Fruit fly (Drosophila melanogaster) whole organism, pupa: ENCODE data around the gene Pburs.

Source experiments
- CG14655 ChIP-seq: fragments of 200-800 bp; sonication (Bioruptor generic); optimal IDR thresholded peaks from 3 replicates; lab custom pipeline; 2017; ENCODE audit warnings: mild to moderate bottlenecking, missing biosample characterization, missing genetic modification reagents, missing genetic modification characterization
- CG15710 ChIP-seq: fragments of 200-800 bp; sonication (Bioruptor generic); optimal IDR thresholded peaks from 2 replicates; lab custom pipeline; 2018; ENCODE audit warnings: missing biosample characterization, mild to moderate bottlenecking, missing genetic modification characterization, moderate library complexity
- CG17806 ChIP-seq: fragments of 200-800 bp; sonication (Bioruptor generic); optimal IDR thresholded peaks from 2 replicates; lab custom pipeline; 2018; ENCODE audit warnings: missing biosample characterization, mild to moderate bottlenecking, missing genetic modification characterization, moderate library complexity
- CG8301 ChIP-seq: fragments of 200-800 bp; sonication (Bioruptor generic); optimal IDR thresholded peaks from 2 replicates; lab custom pipeline; 2018; ENCODE audit warnings: missing biosample characterization, mild to moderate bottlenecking, missing genetic modification characterization
- CG9948 ChIP-seq: fragments of 200-800 bp; sonication (Bioruptor generic); optimal IDR thresholded peaks from 2 replicates; lab custom pipeline; 2018; ENCODE audit warnings: missing biosample characterization, mild to moderate bottlenecking, missing genetic modification characterization, moderate library complexity
- D1 ChIP-seq: fragments of 200-800 bp; sonication (Bioruptor generic); optimal IDR thresholded peaks from 2 replicates; lab custom pipeline; 2018; ENCODE audit warnings: missing biosample characterization, mild to moderate bottlenecking, missing genetic modification characterization, moderate library complexity
- EcR ChIP-seq: fragments of 200-800 bp; sonication (Bioruptor generic); optimal IDR thresholded peaks from 3 replicates; lab custom pipeline; 2019; ENCODE audit warnings: missing biosample characterization, missing genetic modification characterization, mild to moderate bottlenecking, moderate library complexity, missing genetic modification reagents
- Ets98B ChIP-seq: fragments of 200-800 bp; sonication (Bioruptor generic); IDR thresholded peaks from 2 replicates; pipeline ENCODE4 v1.3.6; 2022; ENCODE audit warnings: missing biosample characterization, missing genetic modification characterization
- Pif1A ChIP-seq: fragments of 200-800 bp; sonication (Bioruptor generic); optimal IDR thresholded peaks from 3 replicates; lab custom pipeline; 2016; ENCODE audit warnings: missing biosample characterization, missing genetic modification characterization
- Pif1B ChIP-seq: fragments of 200-800 bp; sonication (Bioruptor generic); optimal IDR thresholded peaks from 3 replicates; lab custom pipeline; 2016; ENCODE audit warnings: missing biosample characterization, missing genetic modification characterization
- fd96Ca ChIP-seq: fragments of 200-800 bp; sonication (Bioruptor generic); IDR thresholded peaks from 3 replicates; pipeline ENCODE4 v1.3.6; 2022; ENCODE audit warnings: missing biosample characterization, missing genetic modification characterization
- gl ChIP-seq: fragments of 200-800 bp; sonication (Bioruptor generic); optimal IDR thresholded peaks from 2 replicates; lab custom pipeline; 2018; ENCODE audit warnings: missing biosample characterization, mild to moderate bottlenecking, missing genetic modification characterization
- rn ChIP-seq: fragments of 200-800 bp; sonication (Bioruptor generic); IDR thresholded peaks from 2 replicates; pipeline ENCODE4 v1.3.6; 2022; ENCODE audit warnings: missing biosample characterization, missing genetic modification characterization

dm6 chr2L:14403568-14403967, 13.6 kb downstream of the Pburs start:
- TF ChIP-seq gl (tag; lab: Kevin White, UChicago) (no peak), CG17806 (tag; lab: Kevin White, UChicago) (no peak), EcR (GFP tag; lab: Kevin White, UChicago) (no peak), CG8301 (tag; lab: Kevin White, UChicago) (no peak), Pif1A (no peak), Pif1B (GFP tag; lab: Kevin White, UChicago) (no peak), CG9948 (tag; lab: Kevin White, UChicago) (no peak), rn (GFP tag; lab: Robert Waterston, UW) (no peak), Ets98B (GFP tag; lab: Robert Waterston, UW) (no peak), CG15710 (no peak), fd96Ca (GFP tag; lab: Robert Waterston, UW) (no peak), CG14655 (no peak), D1 (no peak)
